Worm (Caenorhabditis elegans) whole organism, L3 larva: ENCODE data around the gene Y54F10AR.2.

Experiments
- R02D3.7 ChIP-seq: fragments of 150-350 bp; optimal IDR thresholded peaks from 2 replicates; lab custom pipeline; 2014; ENCODE audit warnings: missing biosample characterization, missing genetic modification characterization
- aly-2 ChIP-seq: fragments of 150-350 bp; optimal IDR thresholded peaks from 2 replicates; lab custom pipeline; 2014; ENCODE audit warnings: missing biosample characterization, missing genetic modification characterization
- ama-1 ChIP-seq: fragments of 150-350 bp; optimal IDR thresholded peaks from 2 replicates; lab custom pipeline; 2018
- ceh-28 ChIP-seq: fragments of 150-350 bp; optimal IDR thresholded peaks from 2 replicates; lab custom pipeline; 2014; ENCODE audit warnings: missing biosample characterization, missing genetic modification reagents, missing genetic modification characterization
- ceh-82 ChIP-seq: fragments of 150-350 bp; optimal IDR thresholded peaks from 2 replicates; lab custom pipeline; 2014; ENCODE audit warnings: missing biosample characterization, missing genetic modification characterization
- ceh-9 ChIP-seq: sonication (generic microtip); optimal IDR thresholded peaks from 2 replicates; lab custom pipeline; 2018; ENCODE audit warnings: missing biosample characterization, missing genetic modification characterization
- daf-12 ChIP-seq: fragments of 150-350 bp; optimal IDR thresholded peaks from 2 replicates; lab custom pipeline; 2014; ENCODE audit warnings: missing biosample characterization, missing genetic modification reagents, missing genetic modification characterization
- egl-27 ChIP-seq: sonication (generic microtip); optimal IDR thresholded peaks from 4 replicates; lab custom pipeline; 2017; ENCODE audit warnings: missing biosample characterization, missing genetic modification reagents, missing genetic modification characterization
- egl-5 ChIP-seq: fragments of 150-350 bp; optimal IDR thresholded peaks from 2 replicates; lab custom pipeline; 2017; ENCODE audit warnings: missing biosample characterization, missing genetic modification reagents, missing genetic modification characterization, inconsistent platforms
- elt-1 ChIP-seq: fragments of 150-350 bp; optimal IDR thresholded peaks from 2 replicates; lab custom pipeline; 2014; ENCODE audit warnings: missing biosample characterization, missing genetic modification characterization
- elt-2 ChIP-seq: sonication (generic microtip); optimal IDR thresholded peaks from 2 replicates; lab custom pipeline; 2016; ENCODE audit warnings: missing genetic modification reagents, mild to moderate bottlenecking, missing genetic modification characterization, missing compliant biosample characterization
- elt-3 ChIP-seq, 3 experiments: fragments of 150-350 bp in 1 of 3; sonication (generic microtip) in 2 of 3; optimal IDR thresholded peaks; 2 replicates in 2 of 3; 4 replicates in 1 of 3; lab custom pipeline; 2014 to 2017; ENCODE audit warnings: missing biosample characterization in 3 of 3, missing genetic modification characterization in 3 of 3
- fkh-10 ChIP-seq: sonication (generic microtip); optimal IDR thresholded peaks from 2 replicates; lab custom pipeline; 2017; ENCODE audit warnings: missing biosample characterization, missing genetic modification reagents, missing genetic modification characterization
- fkh-2 ChIP-seq: fragments of 150-350 bp; optimal IDR thresholded peaks from 2 replicates; lab custom pipeline; 2014; ENCODE audit warnings: missing biosample characterization, missing genetic modification reagents, missing genetic modification characterization
- fos-1 ChIP-seq: fragments of 150-350 bp; optimal IDR thresholded peaks from 2 replicates; lab custom pipeline; 2014; ENCODE audit warnings: missing biosample characterization, missing genetic modification characterization
- hmg-11 ChIP-seq: sonication (generic microtip); optimal IDR thresholded peaks from 2 replicates; lab custom pipeline; 2016; ENCODE audit warnings: missing genetic modification characterization, missing compliant biosample characterization
- jun-1 ChIP-seq: fragments of 150-350 bp; optimal IDR thresholded peaks from 2 replicates; lab custom pipeline; 2014; ENCODE audit warnings: missing biosample characterization, missing genetic modification reagents, missing genetic modification characterization
- lin-15B ChIP-seq: fragments of 150-350 bp; optimal IDR thresholded peaks from 2 replicates; lab custom pipeline; 2014; ENCODE audit warnings: missing biosample characterization, missing genetic modification characterization
- lsy-12 ChIP-seq: sonication (generic microtip); optimal IDR thresholded peaks from 2 replicates; lab custom pipeline; 2016; ENCODE audit warnings: mild to moderate bottlenecking, missing genetic modification characterization, missing compliant biosample characterization
- mml-1 ChIP-seq: fragments of 150-350 bp; sonication (generic microtip); optimal IDR thresholded peaks from 3 replicates; lab custom pipeline; 2014; ENCODE audit warnings: missing biosample characterization, missing genetic modification characterization
- nfya-1 ChIP-seq: sonication (generic microtip); optimal IDR thresholded peaks from 2 replicates; lab custom pipeline; 2017; ENCODE audit warnings: missing genetic modification characterization, mild to moderate bottlenecking, missing compliant biosample characterization, antibody characterized with exemption, moderate library complexity; ENCODE audit not compliant: insufficient read depth
- nhr-11 ChIP-seq: fragments of 150-350 bp; optimal IDR thresholded peaks from 2 replicates; lab custom pipeline; 2014; ENCODE audit warnings: missing biosample characterization, missing genetic modification characterization
- nhr-23 ChIP-seq: fragments of 150-350 bp; optimal IDR thresholded peaks from 2 replicates; lab custom pipeline; 2014; ENCODE audit warnings: missing biosample characterization, missing genetic modification reagents, missing genetic modification characterization
- nhr-237 ChIP-seq: fragments of 150-350 bp; optimal IDR thresholded peaks from 2 replicates; lab custom pipeline; 2014; ENCODE audit warnings: missing biosample characterization, missing genetic modification characterization
- nhr-25 ChIP-seq: sonication (generic microtip); optimal IDR thresholded peaks from 2 replicates; lab custom pipeline; 2017; ENCODE audit warnings: missing biosample characterization, missing genetic modification characterization
- nhr-28 ChIP-seq: fragments of 150-350 bp; optimal IDR thresholded peaks from 2 replicates; lab custom pipeline; 2014; ENCODE audit warnings: missing biosample characterization, missing genetic modification characterization
- nhr-43 ChIP-seq: sonication (generic microtip); optimal IDR thresholded peaks from 2 replicates; lab custom pipeline; 2016; ENCODE audit warnings: mild to moderate bottlenecking, missing genetic modification characterization, missing compliant biosample characterization; ENCODE audit not compliant: poor library complexity, severe bottlenecking
- nhr-67 ChIP-seq: fragments of 150-350 bp; optimal IDR thresholded peaks from 2 replicates; lab custom pipeline; 2014; ENCODE audit warnings: missing biosample characterization, missing genetic modification characterization
- nhr-76 ChIP-seq: fragments of 150-350 bp; sonication (generic microtip); optimal IDR thresholded peaks from 5 replicates; lab custom pipeline; 2014; ENCODE audit warnings: missing biosample characterization, missing genetic modification characterization
- pha-4 ChIP-seq: fragments of 150-350 bp; optimal IDR thresholded peaks from 2 replicates; lab custom pipeline; 2014; ENCODE audit warnings: missing biosample characterization, missing genetic modification reagents, missing genetic modification characterization
- pqm-1 ChIP-seq: fragments of 150-350 bp; optimal IDR thresholded peaks from 2 replicates; lab custom pipeline; 2017; ENCODE audit warnings: missing biosample characterization, missing genetic modification characterization, inconsistent platforms
- skn-1 ChIP-seq: fragments of 150-350 bp; optimal IDR thresholded peaks from 2 replicates; lab custom pipeline; 2014; ENCODE audit warnings: missing biosample characterization, missing genetic modification characterization
- snpc-4 ChIP-seq: fragments of 150-350 bp; optimal IDR thresholded peaks from 2 replicates; lab custom pipeline; 2014; ENCODE audit warnings: missing biosample characterization, missing genetic modification characterization
- tbx-2 ChIP-seq: sonication (generic microtip); optimal IDR thresholded peaks from 2 replicates; lab custom pipeline; 2016; ENCODE audit warnings: mild to moderate bottlenecking, missing genetic modification characterization, missing compliant biosample characterization
- unc-39 ChIP-seq: sonication (generic microtip); optimal IDR thresholded peaks from 4 replicates; lab custom pipeline; 2017; ENCODE audit warnings: missing biosample characterization, missing genetic modification characterization
- zag-1 ChIP-seq: fragments of 150-350 bp; optimal IDR thresholded peaks from 2 replicates; lab custom pipeline; 2014; ENCODE audit warnings: missing biosample characterization, missing genetic modification characterization
- ztf-11 ChIP-seq: fragments of 150-350 bp; optimal IDR thresholded peaks from 2 replicates; lab custom pipeline; 2014; ENCODE audit warnings: missing biosample characterization, missing genetic modification characterization
- ztf-4 ChIP-seq: fragments of 150-350 bp; optimal IDR thresholded peaks from 2 replicates; lab custom pipeline; 2014; ENCODE audit warnings: missing biosample characterization, missing genetic modification characterization

Gene Y54F10AR.2

DNA sequence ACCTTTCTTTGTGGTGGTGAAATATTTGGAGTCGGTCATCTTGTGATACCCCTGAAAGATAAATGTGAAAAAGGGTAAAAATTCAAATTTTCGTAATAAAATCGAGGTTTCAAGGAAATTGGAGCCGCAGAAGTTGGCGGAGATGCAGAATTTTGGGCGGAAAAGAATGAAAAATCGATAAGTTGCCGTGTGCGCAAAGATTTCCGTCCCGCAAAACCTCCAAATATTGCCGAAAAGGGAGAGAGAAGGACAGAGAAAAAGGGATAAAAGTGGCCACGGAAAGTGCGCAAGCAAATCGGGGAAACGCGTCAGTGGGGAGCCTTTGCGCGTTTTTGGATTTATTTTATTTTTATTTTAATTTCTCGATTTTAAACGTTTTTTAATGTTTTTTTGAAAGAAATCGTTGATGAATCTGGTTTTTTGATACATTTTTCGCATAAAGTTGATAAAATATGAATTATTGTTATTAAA, 25.7 kb upstream of the Y54F10AR.2 start, which contains the start of gene apb-1 (continued):
- no peak for TF ChIP-seq ztf-11
- TF ChIP-seq ceh-9 (tag; lab: Kevin White, UChicago) = no peak
- TF ChIP-seq nhr-28 = no peak

ce11 chrIII:2586193-2586592, 14.8 kb upstream of the Y54F10AR.2 start, which contains the start of gene gpa-17:
Gene gpa-17, plus strand, starts transcription at chrIII:2586555.
- TF ChIP-seq ceh-28 (tag; lab: Kevin White, UChicago) (peak; percentile 22), skn-1 (tag; lab: Kevin White, UChicago) (no peak), pqm-1 (tag; lab: Kevin White, UChicago) (peak; percentile 25), jun-1 (tag; lab: Kevin White, UChicago) (no peak), pha-4 (tag; lab: Kevin White, UChicago) (peak; percentile 44), mml-1 (tag; lab: Kevin White, UChicago) (no peak), elt-2 (tag; lab: Kevin White, UChicago) (peak; percentile 77), lsy-12 (tag; lab: Kevin White, UChicago) (no peak), nhr-43 (tag; lab: Kevin White, UChicago) (no peak), nhr-11 (no peak), fkh-10 (GFP tag; lab: Kevin White, UChicago) (no peak)

ce11 chrIII:2578993-2579392, 7.6 kb upstream of the Y54F10AR.2 start, which contains the start of gene Y71H2B.8:
Gene Y71H2B.8, plus strand, starts transcription at chrIII:2579293.
- TF ChIP-seq elt-3 (tag; optimal IDR thresholded peaks at IDR 0.05; lab: Kevin White, UChicago) = no peak
- TF ChIP-seq, all 47 proteins: peak for 0

DNA sequence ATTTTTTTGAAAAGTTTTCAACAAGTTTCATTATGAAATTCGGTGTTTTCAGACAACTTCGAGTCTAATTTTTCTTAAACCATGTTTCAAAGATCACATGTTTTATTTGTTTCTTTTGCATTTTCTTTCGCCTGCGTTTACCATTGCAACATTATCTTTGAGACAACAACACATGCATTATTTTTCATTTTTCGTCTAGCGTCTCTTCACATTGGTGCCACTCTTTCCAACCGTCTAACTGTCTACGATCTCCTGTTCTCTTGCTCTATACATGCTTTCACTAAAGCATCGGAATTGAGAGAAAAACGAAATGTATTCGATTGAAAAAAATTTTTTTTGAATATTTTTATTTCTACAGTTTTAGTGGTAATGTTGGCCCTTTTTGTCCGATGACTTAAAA, 7.2 kb upstream of the Y54F10AR.2 start:
- TF ChIP-seq egl-5 (tag; lab: Kevin White, UChicago) = peak; percentile 51
- TF ChIP-seq aly-2 = no peak
- TF ChIP-seq zag-1 = no peak
- no peak for TF ChIP-seq unc-39 (tag; lab: Kevin White, UChicago)
- TF ChIP-seq nhr-43 (tag; lab: Kevin White, UChicago) = peak; percentile 19
- TF ChIP-seq daf-12 (tag; lab: Kevin White, UChicago) = no peak
- TF ChIP-seq fkh-10 (GFP tag; lab: Kevin White, UChicago) = no peak
- TF ChIP-seq nhr-28 = no peak
- TF ChIP-seq nhr-67 (tag; lab: Kevin White, UChicago) = no peak
- TF ChIP-seq elt-2 (tag; lab: Kevin White, UChicago) = peak; percentile 53
- peak; percentile 27 for TF ChIP-seq pqm-1 (tag; lab: Kevin White, UChicago)
- TF ChIP-seq nhr-23 (tag; lab: Kevin White, UChicago) = peak; percentile 7
- TF ChIP-seq nfya-1 (tag; lab: Kevin White, UChicago) = peak; percentile 84
- TF ChIP-seq ceh-28 (tag; lab: Kevin White, UChicago) = peak; percentile 8
- TF ChIP-seq pha-4 (tag; lab: Kevin White, UChicago) = peak; percentile 60
- TF ChIP-seq nhr-25 (tag; lab: Kevin White, UChicago) = no peak
- TF ChIP-seq hmg-11 (tag; lab: Kevin White, UChicago) = peak; percentile 81
- no peak for TF ChIP-seq elt-1 (tag; lab: Kevin White, UChicago)
- peak; percentile 21 for TF ChIP-seq R02D3.7 (tag; lab: Kevin White, UChicago)

ce11 chrIII:2577982-2578381, 6.6 kb upstream of the Y54F10AR.2 start:
- TF ChIP-seq nhr-237 (tag; lab: Kevin White, UChicago) (no peak), fkh-2 (no peak), daf-12 (tag; lab: Kevin White, UChicago) (no peak), snpc-4 (tag; lab: Kevin White, UChicago) (no peak), nhr-43 (tag; lab: Kevin White, UChicago) (no peak), elt-1 (tag; lab: Kevin White, UChicago) (no peak), fos-1 (tag; lab: Kevin White, UChicago) (no peak), ceh-9 (tag; lab: Kevin White, UChicago) (no peak), tbx-2 (tag; lab: Kevin White, UChicago) (no peak), lin-15B (tag; lab: Kevin White, UChicago) (no peak), mml-1 (tag; lab: Kevin White, UChicago) (no peak), lsy-12 (tag; lab: Kevin White, UChicago) (no peak), ceh-82 (no peak), egl-27 (no peak), nhr-76 (tag; lab: Kevin White, UChicago) (no peak), ztf-4 (no peak), R02D3.7 (tag; lab: Kevin White, UChicago) (no peak), fkh-10 (GFP tag; lab: Kevin White, UChicago) (no peak), ceh-28 (tag; lab: Kevin White, UChicago) (no peak), ama-1 (lab: Kevin White, UChicago) (no peak)
